Worm (Caenorhabditis elegans) whole organism, L4 larva: ENCODE data around the gene rad-54.B.

ENCODE experiments used
- D1046.2 ChIP-seq: fragments of 200-800 bp; sonication (Bioruptor generic); IDR thresholded peaks from 2 replicates; pipeline ENCODE4 v1.3.6; 2022; ENCODE audit warnings: missing genetic modification characterization, missing compliant biosample characterization
- T20F7.1 ChIP-seq: fragments of 200-800 bp; sonication (Bioruptor generic); optimal IDR thresholded peaks from 2 replicates; lab custom pipeline; 2018; ENCODE audit warnings: mild to moderate bottlenecking, missing genetic modification characterization, missing compliant biosample characterization
- Y48G9A.11 ChIP-seq: fragments of 200-800 bp; sonication (Bioruptor generic); IDR thresholded peaks from 2 replicates; pipeline ENCODE4 v1.3.6; 2022; ENCODE audit warnings: missing genetic modification reagents, missing genetic modification characterization, missing compliant biosample characterization
- arid-1 ChIP-seq: fragments of 200-800 bp; sonication (Bioruptor generic); conservative IDR thresholded peaks from 2 replicates; pipeline ENCODE4 v1.3.6; 2022; ENCODE audit warnings: missing genetic modification reagents, missing genetic modification characterization, missing compliant biosample characterization
- hif-1 ChIP-seq, 2 experiments: sonication (generic microtip); optimal IDR thresholded peaks; 2 replicates each; lab custom pipeline; 2016 to 2017; ENCODE audit warnings: missing compliant biosample characterization in 2 of 2, missing genetic modification characterization in 2 of 2, missing genetic modification reagents in 2 of 2, missing genotype in 2 of 2, mild to moderate bottlenecking in 1 of 2
- hlh-11 ChIP-seq: fragments of 200-800 bp; sonication (Bioruptor generic); optimal IDR thresholded peaks from 2 replicates; lab custom pipeline; 2018; ENCODE audit warnings: mild to moderate bottlenecking, missing genetic modification characterization, missing compliant biosample characterization
- jun-1 ChIP-seq: fragments of 150-350 bp; optimal IDR thresholded peaks from 2 replicates; lab custom pipeline; 2014; ENCODE audit warnings: missing biosample characterization, missing genetic modification reagents, missing genetic modification characterization
- skn-1 ChIP-seq: fragments of 150-350 bp; optimal IDR thresholded peaks from 2 replicates; lab custom pipeline; 2014; ENCODE audit warnings: missing biosample characterization, missing genetic modification characterization
- unc-62 ChIP-seq, 3 experiments: fragments of 150-350 bp in 1 of 3; sonication (generic microtip); optimal IDR thresholded peaks in 2 of 3; peaks in 1 of 3; 1 replicate in 1 of 3; 2 replicates in 2 of 3; lab custom pipeline; 2014 to 2017; ENCODE audit warnings: missing biosample characterization in 3 of 3, missing genetic modification characterization in 3 of 3, missing genetic modification reagents in 3 of 3, missing genotype in 1 of 3
- zfp-3 ChIP-seq: fragments of 200-800 bp; sonication (Bioruptor generic); conservative IDR thresholded peaks from 2 replicates; pipeline ENCODE4 v1.3.6; 2022; ENCODE audit warnings: missing genetic modification reagents, missing genetic modification characterization, missing compliant biosample characterization

DNA sequence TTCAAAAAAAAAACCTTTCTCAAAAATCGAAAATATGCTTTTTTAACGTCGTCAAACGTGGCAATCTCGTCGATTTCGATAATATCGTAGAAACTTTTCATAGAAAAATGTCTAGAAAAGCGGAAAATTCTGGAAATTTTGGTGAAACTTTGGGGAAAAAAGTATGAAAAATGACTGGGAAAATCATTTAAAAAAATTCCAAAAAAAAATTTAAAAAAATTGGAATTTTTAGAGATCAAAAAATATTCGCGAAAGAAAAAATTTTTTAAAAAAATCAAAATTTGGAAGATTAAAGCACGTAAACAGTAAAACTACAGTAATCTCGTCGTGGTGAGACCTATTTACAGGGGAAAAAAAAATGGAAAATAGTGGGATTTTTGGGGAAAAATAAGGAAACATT lies 10.9 kb upstream of the rad-54.B start, which contains the start of gene Y116A8C.10:
- TF ChIP-seq T20F7.1 (no peak), Y48G9A.11 (GFP tag; lab: Robert Waterston, UW) (no peak), jun-1 (tag; lab: Kevin White, UChicago) (no peak), hlh-11 (tag; lab: Kevin White, UChicago) (no peak), unc-62 (GFP tag; optimal IDR thresholded peaks at IDR 0.05 in 1 of 2; lab: Kevin White, UChicago) (no peak), unc-62 (tag; optimal IDR thresholded peaks at IDR 0.05; lab: Kevin White, UChicago) (no peak), skn-1 (tag; lab: Kevin White, UChicago) (no peak), hif-1 (tag; optimal IDR thresholded peaks at IDR 0.05; lab: Kevin White, UChicago) (no peak), zfp-3 (GFP tag; lab: Robert Waterston, UW) (no peak), arid-1 (GFP tag; lab: Robert Waterston, UW) (no peak), D1046.2 (GFP tag; lab: Robert Waterston, UW) (no peak)
